Worm (Caenorhabditis elegans) whole organism, L4/young adult: ENCODE measurements around the gene dim-1.

Experiments
- W03F9.2 ChIP-seq: fragments of 150-350 bp; optimal IDR thresholded peaks from 2 replicates; lab custom pipeline; 2014; ENCODE audit warnings: missing biosample characterization, missing genetic modification characterization
- dao-5 ChIP-seq: sonication (generic microtip); optimal IDR thresholded peaks from 2 replicates; lab custom pipeline; 2016; ENCODE audit warnings: missing genotype, missing genetic modification characterization, moderate library complexity, missing compliant biosample characterization
- him-1 ChIP-seq: sonication (generic microtip); optimal IDR thresholded peaks from 2 replicates; lab custom pipeline; 2016; ENCODE audit warnings: missing genotype, missing genetic modification reagents, missing genetic modification characterization, missing compliant biosample characterization

Gene dim-1

DNA sequence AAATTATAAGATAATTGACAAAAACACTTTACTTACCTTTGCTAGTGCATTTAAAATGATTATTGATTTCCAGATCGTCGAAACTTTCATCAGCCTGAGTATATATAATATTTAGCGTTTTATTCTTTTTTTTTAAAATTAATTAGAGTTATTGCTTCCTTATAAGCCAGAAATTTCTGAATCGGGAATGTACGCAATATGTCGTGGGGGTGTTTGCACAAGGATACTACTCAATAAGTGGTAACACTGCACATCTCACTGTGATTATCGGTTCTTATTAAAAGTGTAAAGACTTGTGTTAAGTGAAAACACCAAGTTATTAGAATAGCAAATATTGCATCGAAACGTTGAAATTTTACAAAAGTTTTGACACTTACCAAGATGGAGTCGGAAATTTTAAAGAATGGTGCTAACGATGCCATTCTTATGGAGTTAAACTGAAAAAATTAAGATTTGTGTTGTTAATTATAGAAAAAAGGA, at the start of gene dim-1:
TSS of gene dim-1 (minus strand) at position 430 of the 480 bp plus-strand sequence.
- TF ChIP-seq him-1 (tag; lab: Kevin White, UChicago) = no peak
- no peak for TF ChIP-seq W03F9.2 (tag; lab: Kevin White, UChicago)
- TF ChIP-seq dao-5 (tag; lab: Kevin White, UChicago) = no peak

DNA sequence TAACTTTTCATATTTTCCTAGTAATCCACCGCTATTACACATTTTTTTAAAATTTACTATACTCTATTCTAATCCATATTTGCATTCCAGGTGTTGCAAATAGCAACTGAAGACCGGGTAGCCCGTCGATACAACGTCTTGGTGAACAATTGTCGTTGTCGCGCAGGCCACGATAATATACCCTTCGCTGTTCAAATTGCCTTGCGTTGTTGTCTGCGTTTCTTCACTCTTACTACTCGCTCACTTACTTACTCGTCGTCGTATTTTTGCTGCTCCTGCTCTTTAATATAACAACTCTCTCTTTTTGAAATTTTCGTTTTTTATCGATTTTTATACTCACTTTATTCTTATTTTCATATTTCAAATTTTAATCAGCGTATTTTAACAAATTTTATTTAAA, 45.9 kb upstream of the dim-1 start, which contains the start of gene K07E3.2:
TSS of gene K07E3.2 (plus strand) at position 400 of the 400 bp plus-strand sequence.
- TF ChIP-seq W03F9.2 (tag; lab: Kevin White, UChicago) (no peak), him-1 (tag; lab: Kevin White, UChicago) (no peak), dao-5 (tag; lab: Kevin White, UChicago) (no peak)

- TF ChIP-seq him-1 (tag; lab: Kevin White, UChicago) = no peak
- no peak for TF ChIP-seq W03F9.2 (tag; lab: Kevin White, UChicago)
- no peak for TF ChIP-seq dao-5 (tag; lab: Kevin White, UChicago)
These were observed 40.9 kb upstream of the dim-1 start, which contains the start of gene catp-5 for ce11 chrX:8098813-8099360. catp-5 (minus strand) TSS chrX:8098863.

ce11 chrX:8089916-8090315, 31.9 kb upstream of the dim-1 start:
- TF ChIP-seq dao-5 (tag; lab: Kevin White, UChicago) (no peak), him-1 (tag; lab: Kevin White, UChicago) (no peak), W03F9.2 (tag; lab: Kevin White, UChicago) (no peak)

DNA sequence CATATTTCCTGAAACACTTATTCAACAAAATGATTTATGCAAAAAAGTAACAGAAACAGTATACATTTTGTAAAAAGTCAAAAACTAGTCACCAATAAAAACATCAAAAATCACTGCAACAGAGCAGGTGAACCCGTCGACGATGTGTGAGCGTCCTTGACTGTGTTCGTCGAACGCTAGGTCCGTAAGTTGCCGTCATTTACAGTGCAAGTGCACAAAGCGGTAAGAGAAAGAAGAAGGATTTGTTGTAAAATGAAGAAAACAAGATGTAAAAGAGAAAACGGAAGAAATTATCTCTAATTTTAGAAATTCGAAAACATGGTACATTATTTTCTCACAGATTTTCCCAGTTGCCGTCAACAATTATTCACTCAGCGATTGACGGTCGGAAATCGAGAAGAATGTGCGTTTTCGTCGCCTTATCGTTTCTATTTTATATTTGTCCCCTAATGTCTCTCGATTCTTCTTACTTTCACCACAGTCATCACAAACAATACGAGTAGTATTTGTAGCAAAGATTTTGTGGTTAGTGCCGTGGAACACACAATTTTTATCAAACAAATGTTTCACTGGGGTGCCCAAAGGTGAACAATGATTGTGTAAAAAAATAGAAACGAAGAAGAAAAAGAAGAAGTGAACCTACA, 31.4 kb upstream of the dim-1 start:
- TF ChIP-seq him-1 (tag; lab: Kevin White, UChicago) (no peak), W03F9.2 (tag; lab: Kevin White, UChicago) (no peak), dao-5 (tag; lab: Kevin White, UChicago) (no peak)

DNA sequence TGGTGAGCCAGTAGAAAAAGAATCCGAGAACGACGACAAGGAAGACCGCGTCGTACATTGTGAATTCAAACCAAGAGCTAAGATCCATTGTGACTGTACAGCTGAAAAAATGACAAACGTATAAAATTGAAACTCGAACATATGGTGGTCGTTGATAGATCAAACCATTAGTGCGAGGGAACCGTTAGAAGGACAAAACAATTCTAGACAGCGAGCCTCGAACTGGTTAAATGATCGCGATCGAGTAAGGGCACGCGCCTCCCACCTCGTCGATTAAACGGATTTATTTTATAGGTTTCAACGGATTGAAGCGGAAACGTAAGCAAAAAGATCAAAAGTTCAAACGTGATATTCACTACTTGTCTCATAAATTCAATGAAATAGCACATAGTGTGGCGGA, 30.5 kb upstream of the dim-1 start, which contains the start of gene vem-1:
TSS of gene vem-1 (minus strand) at position 101 of the 400 bp plus-strand sequence.
- TF ChIP-seq him-1 (tag; lab: Kevin White, UChicago) (no peak), W03F9.2 (tag; lab: Kevin White, UChicago) (no peak), dao-5 (tag; lab: Kevin White, UChicago) (no peak)

DNA sequence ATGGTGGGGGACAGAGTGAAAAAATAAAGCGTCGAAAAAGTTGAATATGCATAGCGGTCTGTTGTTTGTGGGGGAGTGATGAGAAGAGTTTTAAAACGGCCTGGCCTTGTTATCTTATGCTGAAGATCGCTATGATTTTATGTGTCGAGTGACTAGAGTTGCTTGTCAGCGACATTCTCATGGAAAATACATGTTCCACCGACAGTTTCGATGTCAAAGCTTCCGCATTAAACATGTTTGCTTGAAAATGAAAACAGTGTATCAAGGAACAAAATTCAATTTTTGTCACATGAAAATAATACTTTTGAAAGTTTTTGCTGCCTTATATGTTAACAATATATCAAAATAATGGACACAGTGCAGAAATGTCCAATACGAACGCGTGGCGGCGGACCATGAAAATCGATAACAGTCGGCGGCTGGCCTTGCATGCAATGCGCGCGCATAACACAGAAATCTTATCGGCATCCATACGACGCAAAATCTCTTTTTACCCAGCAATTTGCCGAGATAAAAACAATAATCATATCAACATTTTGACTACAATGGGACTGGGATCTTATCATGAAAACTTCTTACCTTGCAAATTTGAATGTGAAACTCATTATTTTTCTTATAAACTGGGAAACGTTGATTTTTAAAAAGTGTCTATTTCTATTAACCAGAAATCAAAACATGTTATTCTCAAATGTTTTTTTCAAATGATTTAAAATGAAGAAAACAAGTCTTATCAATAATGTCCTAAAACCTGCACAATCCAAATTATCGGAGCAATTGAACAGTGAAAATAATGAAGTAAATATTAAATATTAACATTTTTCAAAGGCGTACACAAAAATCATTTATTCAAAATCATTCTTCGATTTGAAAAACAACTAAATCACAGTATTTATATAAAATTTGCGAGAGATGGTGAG, 29.0 kb upstream of the dim-1 start:
- TF ChIP-seq him-1 (tag; lab: Kevin White, UChicago) (no peak), W03F9.2 (tag; lab: Kevin White, UChicago) (no peak), dao-5 (tag; lab: Kevin White, UChicago) (no peak)

- no peak for TF ChIP-seq dao-5 (tag; lab: Kevin White, UChicago)
- TF ChIP-seq him-1 (tag; lab: Kevin White, UChicago) = no peak
- no peak for TF ChIP-seq W03F9.2 (tag; lab: Kevin White, UChicago)
These were observed 28.4 kb upstream of the dim-1 start, which contains the start of gene dao-3 for ce11 chrX:8086450-8086724. dao-3 (minus strand) TSS chrX:8086550.

ce11 chrX:8084669-8085068, 26.6 kb upstream of the dim-1 start:
- TF ChIP-seq dao-5 (tag; lab: Kevin White, UChicago) (no peak), him-1 (tag; lab: Kevin White, UChicago) (no peak), W03F9.2 (tag; lab: Kevin White, UChicago) (no peak)

ce11 chrX:8083919-8084318, 25.9 kb upstream of the dim-1 start, which contains the start of gene K07E3.4:
K07E3.4 (minus strand) TSS chrX:8084018.
- TF ChIP-seq him-1 (tag; lab: Kevin White, UChicago) = no peak
- no peak for TF ChIP-seq W03F9.2 (tag; lab: Kevin White, UChicago)
- no peak for TF ChIP-seq dao-5 (tag; lab: Kevin White, UChicago)

- TF ChIP-seq him-1 (tag; lab: Kevin White, UChicago) (no peak), dao-5 (tag; lab: Kevin White, UChicago) (no peak)
These were observed 25.3 kb upstream of the dim-1 start for ce11 chrX:8083330-8083729.

- no peak for TF ChIP-seq W03F9.2 (tag; lab: Kevin White, UChicago)
- no peak for TF ChIP-seq dao-5 (tag; lab: Kevin White, UChicago)
- TF ChIP-seq him-1 (tag; lab: Kevin White, UChicago) = no peak
These were observed 24.7 kb upstream of the dim-1 start for ce11 chrX:8082703-8083102.

ce11 chrX:8078899-8079298, 20.9 kb upstream of the dim-1 start:
- no peak for TF ChIP-seq W03F9.2 (tag; lab: Kevin White, UChicago)
- TF ChIP-seq dao-5 (tag; lab: Kevin White, UChicago) = no peak
- no peak for TF ChIP-seq him-1 (tag; lab: Kevin White, UChicago)
